Fruit fly (Drosophila melanogaster): Measurements from ENCODE around the gene Psn.

Psn gene

DNA sequence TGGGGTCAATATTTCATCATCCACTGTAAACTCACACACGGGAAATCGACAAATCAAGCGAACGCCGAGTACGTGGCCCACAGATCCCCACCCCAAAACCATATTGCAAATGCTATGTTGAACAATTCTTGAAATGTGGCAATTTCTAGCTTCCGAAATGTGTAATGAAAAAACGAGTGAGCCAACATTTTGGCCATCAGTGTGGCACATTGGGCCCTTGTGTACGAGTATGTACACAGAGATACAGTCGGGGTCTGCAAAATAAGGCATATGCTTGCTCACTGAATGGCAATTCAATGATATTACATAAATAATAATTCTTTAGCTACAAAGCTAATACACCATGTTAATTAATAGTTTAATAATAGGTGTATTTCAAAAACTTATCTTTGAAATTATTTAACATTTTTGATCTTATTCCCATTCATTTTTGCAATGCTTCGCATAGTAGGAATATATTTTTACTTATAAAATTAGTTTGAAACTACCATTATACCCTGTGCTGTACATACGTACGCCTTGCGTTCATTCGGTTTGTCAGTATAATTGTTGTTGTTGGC lies 32.6 kb upstream of the Psn start:
- TF ChIP-seq Myc (optimal IDR thresholded peaks at IDR 0.05) = no peak
- peak; percentile 83 for TF ChIP-seq woc (GFP tag; optimal IDR thresholded peaks at IDR 0.05)
- TF ChIP-seq sv (GFP tag; optimal IDR thresholded peaks at IDR 0.05) = peak; percentile 87
- TF ChIP-seq GATAd (GFP tag; optimal IDR thresholded peaks at IDR 0.05) = no peak
- peak; percentile 85 for TF ChIP-seq CG9705 (GFP tag; optimal IDR thresholded peaks at IDR 0.05)
- no peak for TF ChIP-seq Abd-B (GFP tag; optimal IDR thresholded peaks at IDR 0.05)
- TF ChIP-seq jim (GFP tag; optimal IDR thresholded peaks at IDR 0.05) = peak; percentile 18
- TF ChIP-seq sage (GFP tag; optimal IDR thresholded peaks at IDR 0.05) = peak; percentile 83
- peak; percentile 90 for TF ChIP-seq rgr (GFP tag; optimal IDR thresholded peaks at IDR 0.05)
- no peak for TF ChIP-seq CrebA (GFP tag; optimal IDR thresholded peaks at IDR 0.05; ENCODE audit: borderline replicate concordance)
- no peak for TF ChIP-seq pan (optimal IDR thresholded peaks at IDR 0.05)
- no peak for TF ChIP-seq Dif (GFP tag; optimal IDR thresholded peaks at IDR 0.05; ENCODE audit: partially characterized antibody)
- TF ChIP-seq dmrt93B (GFP tag; optimal IDR thresholded peaks at IDR 0.05) = peak; percentile 78
- TF ChIP-seq Hnf4 (GFP tag; optimal IDR thresholded peaks at IDR 0.05) = peak; percentile 80
- TF ChIP-seq N (GFP tag; optimal IDR thresholded peaks at IDR 0.05) = no peak
- TF ChIP-seq usp (GFP tag; optimal IDR thresholded peaks at IDR 0.05) = no peak
- TF ChIP-seq Hr83 (GFP tag; optimal IDR thresholded peaks at IDR 0.05; ENCODE audit: poor library complexity, severe bottlenecking) = peak; percentile 70
- peak; percentile 90 for TF ChIP-seq fru (GFP tag; optimal IDR thresholded peaks at IDR 0.05)
- TF ChIP-seq tai (GFP tag; optimal IDR thresholded peaks at IDR 0.05) = peak; percentile 79
- TF ChIP-seq Dfd (GFP tag; optimal IDR thresholded peaks at IDR 0.05) = no peak
- TF ChIP-seq dsf (GFP tag; optimal IDR thresholded peaks at IDR 0.05; ENCODE audit: borderline replicate concordance) = no peak
- TF ChIP-seq Jra (GFP tag; optimal IDR thresholded peaks at IDR 0.05) = peak; percentile 71
- TF ChIP-seq Mio (GFP tag; optimal IDR thresholded peaks at IDR 0.05) = peak; percentile 82
- TF ChIP-seq ey (GFP tag; optimal IDR thresholded peaks at IDR 0.05) = peak; percentile 89
- peak; percentile 93 for TF ChIP-seq Sp1 (GFP tag; optimal IDR thresholded peaks at IDR 0.05)
- peak; percentile 80 for TF ChIP-seq br (GFP tag; optimal IDR thresholded peaks at IDR 0.05)
- peak; percentile 91 for TF ChIP-seq HLH106 (tag; optimal IDR thresholded peaks at IDR 0.05)
- TF ChIP-seq dl (GFP tag; optimal IDR thresholded peaks at IDR 0.05; ENCODE audit: insufficient read depth in 1 of 2, partially characterized antibody in 2 of 2) = no peak
- TF ChIP-seq h (GFP tag; optimal IDR thresholded peaks at IDR 0.05) = peak; percentile 91
- TF ChIP-seq brk (GFP tag; optimal IDR thresholded peaks at IDR 0.05) = peak; percentile 83
- no peak for TF ChIP-seq lola (GFP tag; optimal IDR thresholded peaks at IDR 0.05)
- TF ChIP-seq CG32264 (GFP tag; optimal IDR thresholded peaks at IDR 0.05) = peak; percentile 49
- peak; percentile 91 for TF ChIP-seq OdsH (GFP tag; optimal IDR thresholded peaks at IDR 0.05)
- TF ChIP-seq Vsx2 (GFP tag; optimal IDR thresholded peaks at IDR 0.05; ENCODE audit: partially characterized antibody) = no peak
- peak; percentile 81 for TF ChIP-seq psq (GFP tag; optimal IDR thresholded peaks at IDR 0.05)
- TF ChIP-seq foxo (GFP tag; optimal IDR thresholded peaks at IDR 0.05) = peak; percentile 55 to 91
- TF ChIP-seq Rel (GFP tag; optimal IDR thresholded peaks at IDR 0.05) = peak; percentile 1
- TF ChIP-seq Rel (tag; optimal IDR thresholded peaks at IDR 0.05) = peak; percentile 71
- TF ChIP-seq Hr78 (GFP tag; optimal IDR thresholded peaks at IDR 0.05) = no peak

DNA sequence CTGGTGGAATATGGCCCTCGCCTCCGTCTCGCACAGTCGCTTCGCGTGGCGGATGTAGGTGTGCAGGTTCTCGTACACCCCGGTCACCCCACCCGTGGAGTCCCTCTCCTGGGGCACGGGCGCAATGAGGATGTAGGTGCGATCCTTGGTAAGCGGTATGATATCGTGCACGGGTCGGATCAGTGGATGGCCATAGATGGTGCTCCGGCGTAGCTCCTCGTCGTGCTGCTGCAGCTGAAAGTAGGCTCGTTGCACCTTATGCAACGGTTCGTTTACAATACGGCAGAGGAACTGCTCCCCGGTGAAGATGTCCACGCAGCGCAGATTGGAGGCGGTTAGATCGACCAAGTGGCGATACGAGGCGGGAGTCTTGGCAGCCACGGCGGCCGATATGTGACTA lies 31.8 kb upstream of the Psn start:
- no peak for TF ChIP-seq Dfd (GFP tag; optimal IDR thresholded peaks at IDR 0.05)
- no peak for TF ChIP-seq tai (GFP tag; optimal IDR thresholded peaks at IDR 0.05)
- TF ChIP-seq jim (GFP tag; optimal IDR thresholded peaks at IDR 0.05) = no peak
- TF ChIP-seq Jra (GFP tag; optimal IDR thresholded peaks at IDR 0.05) = no peak
- no peak for TF ChIP-seq Abd-B (GFP tag; optimal IDR thresholded peaks at IDR 0.05)
- TF ChIP-seq dl (GFP tag; optimal IDR thresholded peaks at IDR 0.05; ENCODE audit: insufficient read depth in 1 of 2, partially characterized antibody in 2 of 2) = no peak

Data from whole organism, wandering third instar larva.